Worm (Caenorhabditis elegans) whole organism, young adult: ENCODE measurements around the gene F59B10.5.

Experiments
- B0035.1 ChIP-seq: sonication (generic microtip); optimal IDR thresholded peaks from 2 replicates; lab custom pipeline; 2016; ENCODE audit warnings: missing genetic modification characterization, mild to moderate bottlenecking, missing compliant biosample characterization, missing genotype, missing genetic modification reagents
- C06A6.2 ChIP-seq: fragments of 200-800 bp; sonication (Bioruptor generic); conservative IDR thresholded peaks from 2 replicates; pipeline ENCODE4 v1.3.6; 2022; ENCODE audit warnings: missing genetic modification characterization, missing compliant biosample characterization
- C17E4.6 ChIP-seq: fragments of 200-800 bp; sonication (Bioruptor generic); IDR thresholded peaks from 2 replicates; pipeline ENCODE4 v1.3.6; 2022; ENCODE audit warnings: missing genetic modification reagents, missing genetic modification characterization, missing compliant biosample characterization
- D2030.7 ChIP-seq: fragments of 200-800 bp; sonication (Bioruptor generic); IDR thresholded peaks from 2 replicates; pipeline ENCODE4 v1.3.6; 2022; ENCODE audit warnings: missing genetic modification reagents, missing genetic modification characterization, missing compliant biosample characterization
- K12H6.12 ChIP-seq: fragments of 200-800 bp; sonication (Bioruptor generic); optimal IDR thresholded peaks from 2 replicates; lab custom pipeline; 2018; ENCODE audit warnings: mild to moderate bottlenecking, missing genetic modification characterization, missing compliant biosample characterization
- Y53G8AR.9 ChIP-seq: fragments of 200-800 bp; sonication (Bioruptor generic); conservative IDR thresholded peaks from 2 replicates; pipeline ENCODE4 v1.3.6; 2022; ENCODE audit warnings: missing genetic modification reagents, missing genetic modification characterization, missing compliant biosample characterization
- Y56A3A.18 ChIP-seq: fragments of 200-800 bp; sonication (Bioruptor generic); IDR thresholded peaks from 2 replicates; pipeline ENCODE4 v1.3.6; 2022; ENCODE audit warnings: missing genetic modification reagents, missing genetic modification characterization, missing compliant biosample characterization
- Y79H2A.3 ChIP-seq: fragments of 200-800 bp; sonication (Bioruptor generic); conservative IDR thresholded peaks from 2 replicates; pipeline ENCODE4 v1.3.6; 2022; ENCODE audit warnings: missing genetic modification reagents, missing genetic modification characterization, missing compliant biosample characterization
- akir-1 ChIP-seq: fragments of 200-800 bp; sonication (Bioruptor generic); optimal IDR thresholded peaks from 2 replicates; lab custom pipeline; 2018; ENCODE audit warnings: mild to moderate bottlenecking, missing genetic modification characterization, moderate library complexity, missing compliant biosample characterization
- aptf-2 ChIP-seq: fragments of 200-800 bp; sonication (Bioruptor generic); conservative IDR thresholded peaks from 2 replicates; pipeline ENCODE4 v1.3.6; 2022; ENCODE audit warnings: missing genetic modification reagents, missing genetic modification characterization, missing compliant biosample characterization
- atf-7 ChIP-seq: sonication (generic microtip); optimal IDR thresholded peaks from 2 replicates; lab custom pipeline; 2017; ENCODE audit warnings: mild to moderate bottlenecking, missing genetic modification characterization, missing compliant biosample characterization
- athp-1 ChIP-seq: sonication (generic microtip); optimal IDR thresholded peaks from 2 replicates; lab custom pipeline; 2017; ENCODE audit warnings: mild to moderate bottlenecking, missing genetic modification characterization, missing compliant biosample characterization
- bed-1 ChIP-seq: fragments of 200-800 bp; sonication (Bioruptor generic); IDR thresholded peaks from 2 replicates; pipeline ENCODE4 v1.3.6; 2022; ENCODE audit warnings: missing genetic modification reagents, missing genetic modification characterization, missing compliant biosample characterization
- bed-2 ChIP-seq: fragments of 200-800 bp; sonication (Bioruptor generic); IDR thresholded peaks from 2 replicates; pipeline ENCODE4 v1.3.6; 2022; ENCODE audit warnings: missing genetic modification reagents, missing genetic modification characterization, missing compliant biosample characterization
- ceh-27 ChIP-seq: fragments of 200-800 bp; sonication (Bioruptor generic); optimal IDR thresholded peaks from 2 replicates; lab custom pipeline; 2018; ENCODE audit warnings: mild to moderate bottlenecking, missing genetic modification characterization, moderate library complexity, missing compliant biosample characterization
- ceh-58 ChIP-seq: fragments of 200-800 bp; sonication (Bioruptor generic); IDR thresholded peaks from 2 replicates; pipeline ENCODE4 v1.3.6; 2022; ENCODE audit warnings: missing genetic modification characterization, missing compliant biosample characterization
- chd-7 ChIP-seq: sonication (generic microtip); optimal IDR thresholded peaks from 2 replicates; lab custom pipeline; 2016; ENCODE audit warnings: mild to moderate bottlenecking, missing genetic modification characterization, moderate library complexity, missing compliant biosample characterization
- dpl-1 ChIP-seq: fragments of 150-350 bp; optimal IDR thresholded peaks from 2 replicates; lab custom pipeline; 2014; ENCODE audit warnings: missing biosample characterization, missing genetic modification reagents, missing genetic modification characterization
- egl-18 ChIP-seq: fragments of 200-800 bp; sonication (Bioruptor generic); IDR thresholded peaks from 2 replicates; pipeline ENCODE4 v1.3.6; 2022; ENCODE audit warnings: missing genetic modification reagents, missing genetic modification characterization, missing compliant biosample characterization
- him-1 ChIP-seq: sonication (generic microtip); optimal IDR thresholded peaks from 2 replicates; lab custom pipeline; 2016; ENCODE audit warnings: missing genotype, missing genetic modification reagents, missing genetic modification characterization, missing compliant biosample characterization
- hlh-12 ChIP-seq: sonication (generic microtip); optimal IDR thresholded peaks from 2 replicates; lab custom pipeline; 2016; ENCODE audit warnings: missing genetic modification characterization, missing compliant biosample characterization
- hlh-26 ChIP-seq: fragments of 200-800 bp; sonication (Bioruptor generic); conservative IDR thresholded peaks from 2 replicates; pipeline ENCODE4 v1.3.6; 2022; ENCODE audit warnings: missing genetic modification reagents, missing genetic modification characterization, missing compliant biosample characterization
- lag-1 ChIP-seq: fragments of 200-800 bp; sonication (Bioruptor generic); IDR thresholded peaks from 2 replicates; pipeline ENCODE4 v1.3.6; 2022; ENCODE audit warnings: missing genetic modification reagents, missing genetic modification characterization, missing compliant biosample characterization
- let-607 ChIP-seq, 2 experiments: fragments of 200-800 bp in 1 of 2; sonication (Bioruptor generic) in 1 of 2; sonication (generic microtip) in 1 of 2; optimal IDR thresholded peaks; 2 replicates each; lab custom pipeline; 2016 to 2018; ENCODE audit warnings: mild to moderate bottlenecking in 2 of 2, missing compliant biosample characterization in 2 of 2, missing genetic modification characterization in 2 of 2, moderate library complexity in 2 of 2, missing genotype in 1 of 2
- lin-35 ChIP-seq, 3 experiments: fragments of 150-350 bp in 2 of 3; sonication (generic microtip) in 1 of 3; optimal IDR thresholded peaks; 2 replicates each; lab custom pipeline; 2014 to 2018; ENCODE audit warnings: missing biosample characterization in 3 of 3, missing genetic modification characterization in 3 of 3, missing genetic modification reagents in 3 of 3
- lir-1 ChIP-seq: fragments of 200-800 bp; sonication (Bioruptor generic); conservative IDR thresholded peaks from 2 replicates; pipeline ENCODE4 v1.3.6; 2022; ENCODE audit warnings: missing genetic modification reagents, missing genetic modification characterization, missing compliant biosample characterization
- madf-10 ChIP-seq: sonication (generic microtip); optimal IDR thresholded peaks from 2 replicates; lab custom pipeline; 2016; ENCODE audit warnings: mild to moderate bottlenecking, missing genetic modification characterization, missing compliant biosample characterization
- madf-3 ChIP-seq: fragments of 200-800 bp; sonication (Bioruptor generic); IDR thresholded peaks from 2 replicates; pipeline ENCODE4 v1.3.6; 2022; ENCODE audit warnings: missing genetic modification reagents, missing genetic modification characterization, missing compliant biosample characterization
- madf-6 ChIP-seq: fragments of 200-800 bp; sonication (Bioruptor generic); IDR thresholded peaks from 2 replicates; pipeline ENCODE4 v1.3.6; 2022; ENCODE audit warnings: missing genetic modification reagents, missing genetic modification characterization, missing compliant biosample characterization
- madf-8 ChIP-seq: fragments of 200-800 bp; sonication (Bioruptor generic); conservative IDR thresholded peaks from 2 replicates; pipeline ENCODE4 v1.3.6; 2022; ENCODE audit warnings: missing genetic modification reagents, missing genetic modification characterization, missing compliant biosample characterization
- nfya-2 ChIP-seq: fragments of 200-800 bp; sonication (Bioruptor generic); IDR thresholded peaks from 2 replicates; pipeline ENCODE4 v1.3.6; 2022; ENCODE audit warnings: missing genetic modification reagents, missing genetic modification characterization, missing compliant biosample characterization
- nfyb-1 ChIP-seq: fragments of 200-800 bp; sonication (Bioruptor generic); IDR thresholded peaks from 2 replicates; pipeline ENCODE4 v1.3.6; 2022; ENCODE audit warnings: missing genetic modification reagents, missing genetic modification characterization, missing compliant biosample characterization
- nhr-120 ChIP-seq: fragments of 200-800 bp; sonication (Bioruptor generic); IDR thresholded peaks from 2 replicates; pipeline ENCODE4 v1.3.6; 2022; ENCODE audit warnings: missing genetic modification characterization, missing compliant biosample characterization
- rcor-1 ChIP-seq: fragments of 200-800 bp; sonication (Bioruptor generic); IDR thresholded peaks from 2 replicates; pipeline ENCODE4 v1.3.6; 2022; ENCODE audit warnings: missing genetic modification reagents, missing genetic modification characterization, missing compliant biosample characterization
- sea-2 ChIP-seq: fragments of 200-800 bp; sonication (Bioruptor generic); IDR thresholded peaks from 2 replicates; pipeline ENCODE4 v1.3.6; 2022; ENCODE audit warnings: missing genetic modification characterization, missing compliant biosample characterization
- snpc-1.3 ChIP-seq: sonication (generic microtip); optimal IDR thresholded peaks from 2 replicates; lab custom pipeline; 2017; ENCODE audit warnings: missing genetic modification characterization, mild to moderate bottlenecking, missing compliant biosample characterization, antibody characterized with exemption, moderate library complexity, missing genotype, missing genetic modification reagents; ENCODE audit not compliant: insufficient read depth
- snpc-3.4 ChIP-seq: sonication (generic microtip); optimal IDR thresholded peaks from 2 replicates; lab custom pipeline; 2017; ENCODE audit warnings: missing genetic modification characterization, mild to moderate bottlenecking, missing compliant biosample characterization, antibody characterized with exemption, moderate library complexity, missing genotype, missing genetic modification reagents
- somi-1 ChIP-seq: fragments of 200-800 bp; sonication (Bioruptor generic); optimal IDR thresholded peaks from 2 replicates; lab custom pipeline; 2018; ENCODE audit warnings: mild to moderate bottlenecking, missing genetic modification characterization, missing compliant biosample characterization
- sptf-2 ChIP-seq: fragments of 200-800 bp; sonication (Bioruptor generic); optimal IDR thresholded peaks from 2 replicates; lab custom pipeline; 2018; ENCODE audit warnings: mild to moderate bottlenecking, missing genetic modification characterization, missing compliant biosample characterization
- tbx-9 ChIP-seq: sonication (generic microtip); optimal IDR thresholded peaks from 2 replicates; lab custom pipeline; 2016; ENCODE audit warnings: borderline replicate concordance, missing genetic modification characterization, inconsistent platforms, missing compliant biosample characterization
- unc-62 ChIP-seq: fragments of 150-350 bp; optimal IDR thresholded peaks from 2 replicates; lab custom pipeline; 2014; ENCODE audit warnings: missing biosample characterization, missing genetic modification reagents, missing genetic modification characterization
- xnd-1 ChIP-seq: sonication (generic microtip); optimal IDR thresholded peaks from 2 replicates; lab custom pipeline; 2016; ENCODE audit warnings: missing genotype, missing genetic modification reagents, missing genetic modification characterization, missing compliant biosample characterization
- zfh-2 ChIP-seq: fragments of 200-800 bp; sonication (Bioruptor generic); conservative IDR thresholded peaks from 2 replicates; pipeline ENCODE4 v1.3.6; 2022; ENCODE audit warnings: missing genetic modification reagents, missing genetic modification characterization, missing compliant biosample characterization
- zim-3 ChIP-seq: sonication (generic microtip); optimal IDR thresholded peaks from 2 replicates; lab custom pipeline; 2017; ENCODE audit warnings: mild to moderate bottlenecking, missing genetic modification characterization, moderate library complexity, missing compliant biosample characterization
- ztf-22 ChIP-seq: fragments of 200-800 bp; sonication (Bioruptor generic); optimal IDR thresholded peaks from 2 replicates; lab custom pipeline; 2018; ENCODE audit warnings: mild to moderate bottlenecking, missing genetic modification characterization, moderate library complexity, missing compliant biosample characterization
- ztf-25 ChIP-seq: fragments of 200-800 bp; sonication (Bioruptor generic); IDR thresholded peaks from 2 replicates; pipeline ENCODE4 v1.3.6; 2022; ENCODE audit warnings: missing genetic modification reagents, missing genetic modification characterization, missing compliant biosample characterization

Gene F59B10.5

DNA sequence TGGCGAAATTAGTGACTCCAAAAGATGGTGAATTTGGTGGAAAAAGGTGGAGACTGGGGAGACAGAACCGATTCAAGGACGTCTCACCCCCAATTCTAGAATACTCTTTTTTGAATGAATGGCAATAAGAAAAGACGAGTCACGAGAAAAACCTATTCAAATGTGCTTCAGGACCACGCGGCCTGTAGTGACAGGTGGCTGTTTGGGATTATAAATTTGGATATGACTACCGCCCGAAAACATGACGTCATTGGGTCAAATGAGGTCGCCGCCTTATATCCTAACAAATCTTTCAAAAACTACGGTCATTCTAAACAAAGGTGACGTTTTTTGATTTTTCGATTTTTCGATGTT, 30.5 kb upstream of the F59B10.5 start:
- peak; percentile 37; the same call in 1 of the 2 replicates for TF ChIP-seq C06A6.2 (GFP tag; lab: Robert Waterston, UW)
- TF ChIP-seq bed-2 (GFP tag; lab: Robert Waterston, UW): no peak
- TF ChIP-seq madf-6: no peak
- 0 out of 2 replicates have a peak, but pooled peaks have one; percentile 15 for TF ChIP-seq nfyb-1 (GFP tag; lab: Robert Waterston, UW)
- peak; percentile 57 for TF ChIP-seq atf-7 (tag; lab: Kevin White, UChicago)
- peak; percentile 68; the same call in 1 of the 2 replicates for TF ChIP-seq madf-3 (GFP tag; lab: Robert Waterston, UW)
- peak; percentile 34 for TF ChIP-seq chd-7 (tag; lab: Kevin White, UChicago)
- no peak for TF ChIP-seq athp-1 (tag; lab: Kevin White, UChicago)
- 0 out of 2 replicates have a peak, but pooled peaks have one; percentile 52 for TF ChIP-seq nfya-2 (GFP tag; lab: Robert Waterston, UW)

DNA sequence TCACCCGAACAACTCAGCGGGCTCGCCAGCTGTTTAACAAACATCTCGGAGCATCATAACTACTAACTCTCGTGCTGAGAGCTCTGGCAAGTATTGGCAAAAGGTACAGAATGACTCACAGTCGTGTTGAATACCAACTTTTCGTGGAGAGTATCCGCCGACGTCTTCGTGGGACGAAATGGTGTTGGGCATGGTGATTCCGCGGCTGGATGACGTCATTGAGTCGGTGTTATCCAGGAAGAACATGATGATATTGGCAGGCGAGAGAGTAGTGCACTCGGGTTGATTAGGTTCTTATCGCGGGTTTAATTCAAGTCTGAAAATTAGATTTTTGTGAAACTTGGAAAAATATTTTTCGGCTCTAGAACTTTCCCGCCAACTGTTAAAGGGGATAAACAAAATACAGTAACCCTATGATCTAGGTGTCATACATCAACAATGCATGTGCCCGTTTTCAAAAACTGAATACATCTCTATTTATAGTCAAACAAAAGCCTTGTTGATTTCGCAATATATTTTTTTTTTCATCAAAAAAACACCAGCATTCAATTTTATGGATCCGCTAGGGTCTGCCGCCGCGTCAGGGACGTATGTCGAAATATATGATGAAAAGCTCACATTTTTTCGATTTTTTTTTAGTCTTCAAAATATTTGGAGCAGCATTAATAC, 30.0 kb upstream of the F59B10.5 start:
- TF ChIP-seq lin-35 (GFP tag; optimal IDR thresholded peaks at IDR 0.05; lab: Kevin White, UChicago) (no peak), hlh-26 (GFP tag; lab: Robert Waterston, UW) (no peak), K12H6.12 (tag; lab: Kevin White, UChicago) (no peak), B0035.1 (tag; lab: Kevin White, UChicago) (no peak), snpc-3.4 (tag; lab: Kevin White, UChicago) (no peak), let-607 (tag; optimal IDR thresholded peaks at IDR 0.05; lab: Kevin White, UChicago) (peak in 1 of 2 experiments; percentile 31), Y79H2A.3 (GFP tag; lab: Robert Waterston, UW) (no peak), him-1 (tag; lab: Kevin White, UChicago) (no peak), unc-62 (GFP tag; lab: Kevin White, UChicago) (no peak), zim-3 (tag; lab: Kevin White, UChicago) (no peak), dpl-1 (GFP tag; lab: Kevin White, UChicago) (no peak), lag-1 (GFP tag; lab: Robert Waterston, UW) (no peak), akir-1 (GFP tag; lab: Kevin White, UChicago) (no peak), egl-18 (GFP tag; lab: Robert Waterston, UW) (no peak), snpc-1.3 (tag; lab: Kevin White, UChicago) (no peak), madf-10 (no peak), D2030.7 (no peak), madf-3 (GFP tag; lab: Robert Waterston, UW) (no peak), C17E4.6 (GFP tag; lab: Robert Waterston, UW) (no peak), Y53G8AR.9 (GFP tag; lab: Robert Waterston, UW) (no peak), somi-1 (GFP tag; lab: Kevin White, UChicago) (no peak), ztf-25 (GFP tag; lab: Robert Waterston, UW) (no peak), bed-1 (GFP tag; lab: Robert Waterston, UW) (no peak), Y56A3A.18 (GFP tag; lab: Robert Waterston, UW) (peak; percentile 7; the same call in 1 of the 2 replicates), xnd-1 (tag; lab: Kevin White, UChicago) (no peak), zfh-2 (0 out of 2 replicates have a peak, but pooled peaks have one; percentile 9), rcor-1 (GFP tag; lab: Robert Waterston, UW) (no peak), aptf-2 (GFP tag; lab: Robert Waterston, UW) (no peak), lir-1 (GFP tag; lab: Robert Waterston, UW) (no peak), hlh-12 (tag; lab: Kevin White, UChicago) (no peak), ztf-22 (GFP tag; lab: Kevin White, UChicago) (no peak), sea-2 (GFP tag; lab: Robert Waterston, UW) (no peak), ceh-58 (GFP tag; lab: Robert Waterston, UW) (no peak), ceh-27 (GFP tag; lab: Kevin White, UChicago) (no peak), tbx-9 (no peak), nhr-120 (GFP tag; lab: Robert Waterston, UW) (no peak), atf-7 (tag; lab: Kevin White, UChicago) (peak; percentile 65), sptf-2 (GFP tag; lab: Kevin White, UChicago) (no peak), madf-8 (GFP tag; lab: Robert Waterston, UW) (no peak)
